Fruit fly (Drosophila melanogaster): Measurements from ENCODE around the gene MED28.
A peak's percentile ranks its signal among the peaks of the same experiment; 100 is the strongest.

Gene MED28

DNA sequence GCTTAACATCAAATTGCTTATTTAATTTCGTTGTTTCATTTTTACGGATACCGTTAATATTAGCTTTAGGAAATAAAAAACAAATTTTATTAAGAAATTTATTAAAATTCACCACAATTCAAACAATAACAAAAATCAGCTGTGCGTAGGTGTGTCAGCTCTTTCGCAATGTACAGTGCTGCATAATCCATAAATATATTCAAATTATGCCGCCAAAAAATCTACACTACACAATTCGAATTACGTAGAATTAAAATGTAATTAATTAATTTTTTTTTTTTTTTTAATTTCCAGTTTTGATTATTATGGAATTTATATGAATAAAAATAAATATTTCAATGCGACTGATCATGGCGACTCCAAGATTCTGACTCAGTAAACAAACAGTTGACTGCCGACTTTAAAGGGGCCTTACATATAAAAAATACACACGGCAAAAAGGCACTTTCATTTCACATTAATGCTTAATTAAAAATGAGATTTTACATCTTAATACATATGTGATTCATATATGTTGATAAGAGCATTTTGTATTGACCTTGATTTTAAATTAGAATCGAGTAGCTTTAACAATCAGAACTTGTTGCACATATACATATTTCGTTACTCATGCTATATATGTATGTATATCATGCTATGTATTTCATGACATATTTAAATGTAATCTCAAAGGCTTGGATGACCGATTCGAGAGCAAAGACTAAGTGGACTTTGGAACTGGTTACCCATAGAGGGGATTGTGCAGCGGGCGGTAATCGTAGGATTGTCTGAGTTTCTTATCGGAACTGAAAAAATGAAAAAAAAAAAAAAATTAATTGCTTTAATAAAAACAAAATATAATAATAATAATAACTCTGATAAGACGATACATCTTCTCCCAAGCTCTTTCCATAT lies 16.7 kb downstream of the MED28 start (continued):
- TF ChIP-seq Sox14 (GFP tag; optimal IDR thresholded peaks at IDR 0.05) (peak; percentile 18), CG4318 (GFP tag; optimal IDR thresholded peaks at IDR 0.05) (no peak), fd85E (GFP tag; optimal IDR thresholded peaks at IDR 0.05) (no peak), CG8119 (GFP tag; IDR thresholded peaks at IDR 0.05) (no peak), CG9139 (GFP tag; optimal IDR thresholded peaks at IDR 0.05) (peak; percentile 74), CG11902 (GFP tag; optimal IDR thresholded peaks at IDR 0.05) (no peak), CG3032 (tag; optimal IDR thresholded peaks at IDR 0.05) (no peak), Blimp-1 (GFP tag; optimal IDR thresholded peaks at IDR 0.05) (no peak), CG32006 (GFP tag; optimal IDR thresholded peaks at IDR 0.05) (peak; percentile 18), OdsH (GFP tag; optimal IDR thresholded peaks at IDR 0.05) (peak; percentile 15), CG7368 (GFP tag; optimal IDR thresholded peaks at IDR 0.05) (peak; percentile 11), CG31627 (GFP tag; optimal IDR thresholded peaks at IDR 0.05) (no peak), acj6 (GFP tag; optimal IDR thresholded peaks at IDR 0.05) (no peak), dsx (GFP tag; optimal IDR thresholded peaks at IDR 0.05; ENCODE audit: poor library complexity, severe bottlenecking) (peak; percentile 47), Ets96B (tag; optimal IDR thresholded peaks at IDR 0.05) (peak; percentile 40), Hr4 (GFP tag; optimal IDR thresholded peaks at IDR 0.05) (peak; percentile 9), Eip78C (GFP tag) (peak; percentile 71), Ets21C (GFP tag; optimal IDR thresholded peaks at IDR 0.05) (no peak), Eip75B (GFP tag; optimal IDR thresholded peaks at IDR 0.05) (peak; percentile 3), CG6854 (GFP tag; optimal IDR thresholded peaks at IDR 0.05) (peak; percentile 63), Met (GFP tag; optimal IDR thresholded peaks at IDR 0.05) (peak; percentile 23), CG34406 (GFP tag; optimal IDR thresholded peaks at IDR 0.05) (no peak), spab (GFP tag; optimal IDR thresholded peaks at IDR 0.05) (peak; percentile 75), Eip93F (GFP tag; optimal IDR thresholded peaks at IDR 0.05) (peak; percentile 47)

DNA sequence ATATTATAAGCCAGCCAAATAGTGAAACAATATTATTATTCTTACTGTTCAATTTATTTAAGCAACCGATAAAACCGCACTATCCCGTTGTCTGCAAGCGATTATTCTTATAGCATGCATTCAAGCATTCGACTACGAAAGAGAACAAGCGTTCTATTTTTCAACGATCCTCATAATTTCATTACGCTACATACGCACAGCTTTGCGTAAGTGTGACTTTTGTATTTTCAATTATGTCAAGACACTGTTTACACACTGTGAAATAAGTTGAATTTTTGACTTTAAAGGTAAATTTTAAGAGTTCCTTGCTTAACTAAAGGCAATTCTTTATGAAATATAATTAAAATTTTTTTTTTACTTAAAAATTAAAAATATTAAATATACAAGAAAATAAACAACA lies 18.3 kb downstream of the MED28 start, which contains the start of gene CG33494:
CG33494 (minus strand) TSS at position 90 of the 400 bp plus-strand sequence.
- TF ChIP-seq spab (GFP tag; optimal IDR thresholded peaks at IDR 0.05) (no peak), CG6163 (GFP tag; IDR thresholded peaks at IDR 0.05) (no peak), CG7368 (GFP tag; optimal IDR thresholded peaks at IDR 0.05) (no peak), fkh (GFP tag; optimal IDR thresholded peaks at IDR 0.05) (no peak), esn (GFP tag; optimal IDR thresholded peaks at IDR 0.05) (no peak), CG3032 (tag; optimal IDR thresholded peaks at IDR 0.05) (no peak), Sox102F (GFP tag; optimal IDR thresholded peaks at IDR 0.05) (no peak), CG6276 (GFP tag; optimal IDR thresholded peaks at IDR 0.05) (no peak), dsx (GFP tag; optimal IDR thresholded peaks at IDR 0.05; ENCODE audit: poor library complexity, severe bottlenecking) (no peak)

DNA sequence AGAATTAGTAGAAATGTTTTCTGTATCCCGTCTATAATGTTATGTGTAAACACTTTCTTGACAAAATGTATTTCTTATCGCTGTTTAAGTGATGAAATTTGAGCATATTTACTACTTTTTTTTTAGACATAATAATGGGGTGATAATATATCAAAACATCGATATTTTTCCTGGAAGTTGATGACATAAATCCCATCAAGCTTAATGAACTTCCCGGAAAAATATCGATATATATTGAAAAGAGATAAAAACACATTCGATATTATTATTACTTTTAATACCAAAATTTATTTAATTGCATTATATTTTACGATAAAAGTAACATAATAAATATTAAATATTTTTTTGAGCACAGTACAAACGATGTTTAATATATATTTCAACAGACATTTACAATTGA lies 18.9 kb downstream of the MED28 start:
- TF ChIP-seq net (GFP tag; optimal IDR thresholded peaks at IDR 0.05) (no peak), CG10631 (GFP tag; optimal IDR thresholded peaks at IDR 0.05) (no peak)

DNA sequence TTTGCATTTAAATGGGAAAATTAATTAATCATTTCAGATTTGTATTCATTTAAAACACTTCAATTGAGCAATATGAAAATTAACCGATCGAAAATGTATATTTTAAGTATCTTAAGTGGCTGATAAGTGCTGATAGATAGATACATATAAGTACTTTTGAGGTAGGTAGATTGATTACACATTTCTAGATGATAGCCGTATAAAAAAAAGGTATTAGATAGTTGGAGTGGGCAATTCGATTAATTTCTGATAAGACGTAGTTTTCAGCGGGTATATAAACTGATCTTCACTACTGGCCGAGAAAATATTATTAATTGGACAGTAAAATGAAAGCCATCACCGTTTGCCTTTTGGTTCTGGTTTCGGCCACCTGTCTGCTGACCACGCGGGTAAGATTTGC lies 28.1 kb downstream of the MED28 start, which contains the start of gene CG5107:
CG5107 (plus strand) TSS at position 301 of the 400 bp plus-strand sequence.
- TF ChIP-seq Met (GFP tag; optimal IDR thresholded peaks at IDR 0.05) (no peak), CG11294 (GFP tag; IDR thresholded peaks at IDR 0.05) (no peak)

DNA sequence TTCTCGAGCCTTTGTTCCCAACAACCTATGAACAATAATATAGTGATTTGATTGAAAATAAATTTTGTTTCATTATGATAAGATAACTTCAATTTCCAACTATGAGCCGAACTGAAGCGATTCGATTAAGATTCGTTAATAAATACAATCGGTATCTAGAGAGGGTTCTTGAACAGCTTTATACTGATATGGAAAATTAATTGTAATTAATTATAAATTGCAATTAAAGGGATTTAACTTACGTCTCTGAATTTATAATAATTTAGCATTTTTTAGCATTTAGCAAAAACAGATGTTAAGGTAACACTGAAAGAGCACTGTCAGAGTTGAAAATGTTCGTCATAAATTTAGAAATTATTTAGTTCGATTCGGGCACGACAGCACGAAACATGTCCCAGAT lies 29.2 kb downstream of the MED28 start, which contains the start of gene CG5111:
CG5111 (plus strand) TSS at position 301 of the 400 bp plus-strand sequence.
- TF ChIP-seq OdsH (GFP tag; optimal IDR thresholded peaks at IDR 0.05) (no peak), CG3919 (GFP tag; optimal IDR thresholded peaks at IDR 0.05) (no peak), pdm3 (GFP tag; optimal IDR thresholded peaks at IDR 0.05) (no peak), fd85E (GFP tag; optimal IDR thresholded peaks at IDR 0.05) (no peak), CG10631 (GFP tag; optimal IDR thresholded peaks at IDR 0.05) (no peak), Ets21C (GFP tag; optimal IDR thresholded peaks at IDR 0.05) (no peak), topi (GFP tag; optimal IDR thresholded peaks at IDR 0.05) (no peak), Sox15 (GFP tag; optimal IDR thresholded peaks at IDR 0.05) (no peak)

All from whole organism, prepupa.